Worm (Caenorhabditis elegans) whole organism, mixed stage, embryonic: ENCODE data around the gene srt-64.

Experiments used
- nhr-28 ChIP-seq: fragments of 150-350 bp; optimal IDR thresholded peaks from 2 replicates; lab custom pipeline; 2014; ENCODE audit warnings: missing biosample characterization, missing genetic modification characterization
- tbx-8 ChIP-seq: fragments of 200-800 bp; sonication (Bioruptor generic); optimal IDR thresholded peaks from 2 replicates; lab custom pipeline; 2018; ENCODE audit warnings: mild to moderate bottlenecking, missing genetic modification characterization, moderate library complexity, missing compliant biosample characterization

Gene srt-64

DNA sequence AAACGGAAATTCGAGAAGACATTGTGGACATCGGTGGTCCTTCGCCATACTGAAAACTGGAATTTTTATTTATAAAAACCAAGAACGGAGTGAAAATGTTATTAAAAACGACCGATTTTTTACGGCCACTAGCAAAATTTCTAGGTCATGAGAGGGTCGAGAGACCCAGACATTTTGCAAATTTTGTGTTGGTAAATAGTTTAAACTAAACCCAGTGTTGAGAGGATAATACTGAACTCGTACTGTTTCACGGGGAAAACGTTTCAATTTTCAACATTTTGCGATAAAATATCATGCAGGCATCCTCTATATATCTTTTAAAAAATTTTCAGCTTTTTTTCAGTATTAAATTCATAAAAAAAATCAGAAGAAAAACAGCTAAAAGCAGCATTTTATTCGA, 50.4 kb downstream of the srt-64 start, which contains the start of gene C04F5.9:
TSS of gene C04F5.9 (minus strand) at position 101 of the 400 bp plus-strand sequence.
- TF ChIP-seq nhr-28 = no peak
- TF ChIP-seq tbx-8 = no peak
